Worm (Caenorhabditis elegans): ENCODE measurements around the gene mltn-10.

ce11 chrII:14599284-14599862, 23.5 kb upstream of the mltn-10 start:
- TF ChIP-seq Y105C5A.15 (GFP tag; IDR thresholded peaks at IDR 0.05) (0 out of 2 replicates have a peak, but pooled peaks have one; percentile 58), daf-19 (GFP tag; conservative IDR thresholded peaks at IDR 0.05) (no peak), nhr-11 (tag; optimal IDR thresholded peaks at IDR 0.05) (no peak), daf-12 (tag; optimal IDR thresholded peaks at IDR 0.05) (no peak), mxl-3 (GFP tag; optimal IDR thresholded peaks at IDR 0.05) (no peak), attf-4 (tag; optimal IDR thresholded peaks at IDR 0.05) (no peak)

Measured in whole organism, L4 larva.